Fruit fly (Drosophila melanogaster): Measurements from ENCODE around the gene mtgo.
A peak's percentile ranks its signal among the peaks of the same experiment; 100 is the strongest.

Gene mtgo

DNA sequence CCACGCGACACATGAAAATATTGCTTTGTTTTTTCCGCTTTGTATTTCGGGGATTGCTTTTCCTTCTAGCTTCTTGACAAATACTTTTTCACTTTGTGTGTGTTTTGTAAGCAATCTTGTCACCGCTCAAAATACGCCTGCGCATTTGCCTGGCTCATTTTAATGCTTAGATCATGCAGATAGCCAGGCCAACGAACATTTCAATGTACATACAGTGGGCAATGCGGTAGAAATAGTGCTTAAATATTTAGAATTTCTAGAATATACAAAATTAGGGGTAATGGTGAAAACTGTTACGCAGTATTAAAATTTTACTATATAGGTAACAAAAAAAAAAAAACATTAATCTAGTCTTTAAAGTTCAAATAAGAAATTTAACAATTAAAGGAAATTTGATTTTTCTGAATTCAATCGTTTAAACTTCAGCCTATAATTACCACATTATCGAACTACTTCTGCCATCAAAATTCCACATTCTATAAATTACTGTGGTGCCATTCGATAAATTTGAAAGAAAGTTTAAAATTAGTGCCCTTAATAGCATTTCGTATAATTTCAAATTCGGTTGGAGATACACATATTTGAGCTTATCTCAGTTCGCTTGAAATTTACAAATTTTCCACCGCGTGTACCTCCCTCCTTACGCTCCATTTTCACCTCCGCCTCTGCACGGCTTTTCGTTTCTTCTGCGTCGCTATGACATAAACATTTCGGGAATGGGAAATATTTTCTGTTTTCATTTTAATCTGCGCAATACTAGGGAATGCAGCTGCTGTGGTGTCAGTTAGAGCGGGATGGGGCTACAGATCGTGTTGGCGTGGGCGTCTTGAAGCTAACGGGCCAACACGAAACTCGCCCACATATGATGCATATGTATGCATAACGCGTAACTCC lies 162.3 kb downstream of the mtgo start (continued):
- TF ChIP-seq Mes4 (GFP tag; optimal IDR thresholded peaks at IDR 0.05), result no peak
- TF ChIP-seq CG4282 (GFP tag; optimal IDR thresholded peaks at IDR 0.05), result no peak
- peak; percentile 9 for TF ChIP-seq odd (GFP tag; optimal IDR thresholded peaks at IDR 0.05)
- peak; percentile 52 for TF ChIP-seq CG11504 (tag; optimal IDR thresholded peaks at IDR 0.05)
- TF ChIP-seq CG10979 (tag; optimal IDR thresholded peaks at IDR 0.05), result no peak
- TF ChIP-seq CG13775 (GFP tag; optimal IDR thresholded peaks at IDR 0.05), result peak; percentile 16
- peak; percentile 30 for TF ChIP-seq Oli (tag; optimal IDR thresholded peaks at IDR 0.05)
- TF ChIP-seq Hr51 (GFP tag; optimal IDR thresholded peaks at IDR 0.05), result peak in 1 of 2 experiments; percentile 52
- TF ChIP-seq CG8290 (GFP tag; optimal IDR thresholded peaks at IDR 0.05), result no peak
- peak in 1 of 2 experiments; percentile 35 for TF ChIP-seq CG8290 (tag; optimal IDR thresholded peaks at IDR 0.05)
- TF ChIP-seq Dbx (GFP tag; IDR thresholded peaks at IDR 0.05), result 0 out of 3 replicates have a peak, but pooled peaks have one; percentile 28
- no peak for TF ChIP-seq Hr39 (optimal IDR thresholded peaks at IDR 0.05)
- TF ChIP-seq Ptx1 (GFP tag; IDR thresholded peaks at IDR 0.05), result peak; percentile 50
- TF ChIP-seq CG1529 (GFP tag; optimal IDR thresholded peaks at IDR 0.05), result peak; percentile 17
- TF ChIP-seq CHES-1-like (GFP tag; optimal IDR thresholded peaks at IDR 0.05), result no peak
- TF ChIP-seq CG14014 (GFP tag; IDR thresholded peaks at IDR 0.05), result 0 out of 2 replicates have a peak, but pooled peaks have one; percentile 9
- peak; percentile 56 for TF ChIP-seq Sox102F (GFP tag; optimal IDR thresholded peaks at IDR 0.05)
- peak; percentile 80 for TF ChIP-seq CG4707 (GFP tag; optimal IDR thresholded peaks at IDR 0.05)
- no peak for TF ChIP-seq gro (GFP tag; optimal IDR thresholded peaks at IDR 0.05)
- peak in 1 of 3 experiments; percentile 1 for TF ChIP-seq Stat92E (GFP tag; optimal IDR thresholded peaks at IDR 0.05)
- peak; percentile 24 for TF ChIP-seq CG30403 (GFP tag; optimal IDR thresholded peaks at IDR 0.05)
- no peak for TF ChIP-seq CG4854 (GFP tag; optimal IDR thresholded peaks at IDR 0.05)
- no peak for TF ChIP-seq usp (GFP tag; optimal IDR thresholded peaks at IDR 0.05)
- TF ChIP-seq Ada2b (GFP tag; IDR thresholded peaks at IDR 0.05), result peak; percentile 38; the same call in 1 of the 2 replicates
- TF ChIP-seq CG7556 (GFP tag; optimal IDR thresholded peaks at IDR 0.05), result peak; percentile 33
- no peak for TF ChIP-seq tgo (GFP tag; IDR thresholded peaks at IDR 0.05)
- TF ChIP-seq CG31388 (GFP tag; optimal IDR thresholded peaks at IDR 0.05), result no peak
- peak; percentile 7 for TF ChIP-seq grau (tag; optimal IDR thresholded peaks at IDR 0.05)
- TF ChIP-seq Pdp1 (GFP tag; optimal IDR thresholded peaks at IDR 0.05), result peak in 1 of 2 experiments; percentile 91
- TF ChIP-seq gem (tag; optimal IDR thresholded peaks at IDR 0.05), result peak; percentile 57
- TF ChIP-seq gcm (GFP tag; optimal IDR thresholded peaks at IDR 0.05), result peak; percentile 2
- TF ChIP-seq vvl (GFP tag; IDR thresholded peaks at IDR 0.05), result peak; percentile 56
- no peak for TF ChIP-seq E2f2 (GFP tag; IDR thresholded peaks at IDR 0.05)
- TF ChIP-seq jumu (GFP tag; optimal IDR thresholded peaks at IDR 0.05), result peak; percentile 19
- TF ChIP-seq Taf1 (GFP tag; IDR thresholded peaks at IDR 0.05), result no peak
- peak; percentile 95 for TF ChIP-seq sd (tag; optimal IDR thresholded peaks at IDR 0.05)
- peak; percentile 24 for TF ChIP-seq lilli (GFP tag; optimal IDR thresholded peaks at IDR 0.05)
- peak in 1 of 2 experiments; percentile 45 for TF ChIP-seq bsh (GFP tag; optimal IDR thresholded peaks at IDR 0.05)
- TF ChIP-seq CG18619 (GFP tag; optimal IDR thresholded peaks at IDR 0.05), result peak; percentile 2
- TF ChIP-seq MBD-R2 (GFP tag; IDR thresholded peaks at IDR 0.05), result peak; percentile 29; the same call in 1 of the 2 replicates
- no peak for TF ChIP-seq tup (GFP tag; optimal IDR thresholded peaks at IDR 0.05)
- peak; percentile 21 for TF ChIP-seq CG8924 (tag; optimal IDR thresholded peaks at IDR 0.05)
- TF ChIP-seq CG8388 (GFP tag; optimal IDR thresholded peaks at IDR 0.05), result peak; percentile 22
- peak; percentile 7 for TF ChIP-seq Camta (GFP tag; optimal IDR thresholded peaks at IDR 0.05)
- peak; percentile 21 for TF ChIP-seq CG12391 (tag; optimal IDR thresholded peaks at IDR 0.05)
- TF ChIP-seq Hsf (GFP tag; optimal IDR thresholded peaks at IDR 0.05), result peak; percentile 40
- TF ChIP-seq bab2 (GFP tag; optimal IDR thresholded peaks at IDR 0.05), result peak; percentile 16
- peak; percentile 3 for TF ChIP-seq Ssrp (tag; optimal IDR thresholded peaks at IDR 0.05)
- no peak for TF ChIP-seq CG34422 (GFP tag; IDR thresholded peaks at IDR 0.05)

Measured in whole organism, embryonic.